Fruit fly (Drosophila melanogaster): ENCODE results near the gene RpS10b.

DNA sequence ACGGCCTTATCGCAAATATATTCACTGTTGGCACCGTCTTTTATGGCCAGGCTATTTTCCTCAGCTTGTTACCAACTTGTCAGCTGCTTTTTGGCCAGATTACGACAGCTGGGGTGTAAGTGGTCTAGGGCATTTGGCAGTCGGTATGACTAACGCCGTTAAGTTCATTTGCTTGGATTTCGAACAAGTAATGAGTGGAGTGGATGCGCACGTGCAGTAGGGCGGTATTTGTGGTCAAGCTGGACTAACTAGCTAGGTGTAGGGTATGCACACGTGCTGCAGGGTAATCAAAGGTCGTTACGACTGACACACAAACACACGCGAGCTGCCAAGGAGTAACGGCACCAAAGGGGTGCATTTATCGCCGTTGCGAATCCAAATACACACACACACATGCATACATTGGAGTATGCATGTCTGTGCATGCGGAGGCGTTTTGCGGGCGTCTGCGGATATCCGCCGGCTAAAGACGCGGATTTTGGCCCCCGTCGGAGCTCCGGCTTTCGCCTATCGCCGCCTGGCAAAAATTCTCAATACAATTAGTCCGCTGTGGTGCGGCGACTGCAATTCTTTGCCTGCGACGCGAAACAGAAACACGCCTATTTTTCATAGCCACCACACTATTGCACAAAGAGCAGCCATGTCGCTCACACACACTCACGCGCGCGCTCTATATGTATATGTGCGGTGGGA is 19.7 kb upstream of the RpS10b start:
- TF ChIP-seq dac (GFP tag; optimal IDR thresholded peaks at IDR 0.05) (no peak), CG10669 (GFP tag; optimal IDR thresholded peaks at IDR 0.05) (no peak), Hr39 (GFP tag; optimal IDR thresholded peaks at IDR 0.05) (no peak), CG1621 (tag; optimal IDR thresholded peaks at IDR 0.05) (no peak), Blimp-1 (GFP tag; optimal IDR thresholded peaks at IDR 0.05) (no peak), CG3032 (tag; optimal IDR thresholded peaks at IDR 0.05) (no peak), Hr4 (GFP tag; optimal IDR thresholded peaks at IDR 0.05) (no peak)
